Worm (Caenorhabditis elegans) whole organism, young adult: ENCODE data around the gene C23G10.1.

Source experiments
- B0336.3 ChIP-seq: fragments of 200-800 bp; sonication (Bioruptor generic); IDR thresholded peaks from 2 replicates; pipeline ENCODE4 v1.3.6; 2022; ENCODE audit warnings: missing genetic modification characterization, missing compliant biosample characterization
- F10E7.11 ChIP-seq: sonication (generic microtip); optimal IDR thresholded peaks from 2 replicates; lab custom pipeline; 2017; ENCODE audit warnings: mild to moderate bottlenecking, missing genetic modification characterization, moderate library complexity, missing compliant biosample characterization
- F23B12.7 ChIP-seq: sonication (generic microtip); optimal IDR thresholded peaks from 2 replicates; lab custom pipeline; 2017; ENCODE audit warnings: missing genetic modification characterization, mild to moderate bottlenecking, missing compliant biosample characterization, antibody characterized with exemption, moderate library complexity; ENCODE audit not compliant: insufficient read depth
- F39B2.1 ChIP-seq: fragments of 200-800 bp; sonication (Bioruptor generic); IDR thresholded peaks from 2 replicates; pipeline ENCODE4 v1.3.6; 2022; ENCODE audit warnings: missing genetic modification reagents, missing genetic modification characterization, missing compliant biosample characterization
- F49E8.2 ChIP-seq: sonication (generic microtip); optimal IDR thresholded peaks from 3 replicates; lab custom pipeline; 2017; ENCODE audit warnings: missing genetic modification characterization, mild to moderate bottlenecking, missing compliant biosample characterization, antibody characterized with exemption, moderate library complexity; ENCODE audit not compliant: insufficient read depth
- F52B5.7 ChIP-seq: sonication (generic microtip); optimal IDR thresholded peaks from 2 replicates; lab custom pipeline; 2016; ENCODE audit warnings: mild to moderate bottlenecking, missing genetic modification characterization, missing compliant biosample characterization
- F57A8.1 ChIP-seq: fragments of 200-800 bp; sonication (Bioruptor generic); optimal IDR thresholded peaks from 2 replicates; lab custom pipeline; 2018; ENCODE audit warnings: mild to moderate bottlenecking, missing genetic modification characterization, moderate library complexity, missing compliant biosample characterization
- T07F8.4 ChIP-seq: sonication (generic microtip); optimal IDR thresholded peaks from 2 replicates; lab custom pipeline; 2016; ENCODE audit warnings: mild to moderate bottlenecking, missing genetic modification characterization, moderate library complexity, missing compliant biosample characterization
- Y53F4B.3 ChIP-seq: fragments of 200-800 bp; sonication (Bioruptor generic); IDR thresholded peaks from 2 replicates; pipeline ENCODE4 v1.3.6; 2022; ENCODE audit warnings: missing genetic modification reagents, missing genetic modification characterization, missing compliant biosample characterization
- Y56A3A.18 ChIP-seq: fragments of 200-800 bp; sonication (Bioruptor generic); IDR thresholded peaks from 2 replicates; pipeline ENCODE4 v1.3.6; 2022; ENCODE audit warnings: missing genetic modification reagents, missing genetic modification characterization, missing compliant biosample characterization
- Y79H2A.3 ChIP-seq: fragments of 200-800 bp; sonication (Bioruptor generic); conservative IDR thresholded peaks from 2 replicates; pipeline ENCODE4 v1.3.6; 2022; ENCODE audit warnings: missing genetic modification reagents, missing genetic modification characterization, missing compliant biosample characterization
- akir-1 ChIP-seq: fragments of 200-800 bp; sonication (Bioruptor generic); optimal IDR thresholded peaks from 2 replicates; lab custom pipeline; 2018; ENCODE audit warnings: mild to moderate bottlenecking, missing genetic modification characterization, moderate library complexity, missing compliant biosample characterization
- attf-6 ChIP-seq: fragments of 200-800 bp; sonication (Bioruptor generic); IDR thresholded peaks from 2 replicates; pipeline ENCODE4 v1.3.6; 2022; ENCODE audit warnings: missing genetic modification reagents, missing genetic modification characterization, missing compliant biosample characterization
- ceh-79 ChIP-seq: sonication (generic microtip); optimal IDR thresholded peaks from 2 replicates; lab custom pipeline; 2017; ENCODE audit warnings: mild to moderate bottlenecking, missing genetic modification characterization, missing compliant biosample characterization
- egl-44 ChIP-seq: fragments of 200-800 bp; sonication (Bioruptor generic); IDR thresholded peaks from 2 replicates; pipeline ENCODE4 v1.3.6; 2022; ENCODE audit warnings: missing genetic modification reagents, missing genetic modification characterization, missing compliant biosample characterization
- ets-4 ChIP-seq: fragments of 200-800 bp; sonication (Bioruptor generic); optimal IDR thresholded peaks from 2 replicates; lab custom pipeline; 2018; ENCODE audit warnings: mild to moderate bottlenecking, missing genetic modification characterization, missing compliant biosample characterization
- hlh-12 ChIP-seq: sonication (generic microtip); optimal IDR thresholded peaks from 2 replicates; lab custom pipeline; 2016; ENCODE audit warnings: missing genetic modification characterization, missing compliant biosample characterization
- hmg-1.2 ChIP-seq: fragments of 200-800 bp; sonication (Bioruptor generic); IDR thresholded peaks from 2 replicates; pipeline ENCODE4 v1.3.6; 2022; ENCODE audit warnings: missing genetic modification reagents, missing genetic modification characterization, missing compliant biosample characterization
- lag-1 ChIP-seq: fragments of 200-800 bp; sonication (Bioruptor generic); IDR thresholded peaks from 2 replicates; pipeline ENCODE4 v1.3.6; 2022; ENCODE audit warnings: missing genetic modification reagents, missing genetic modification characterization, missing compliant biosample characterization
- let-526 ChIP-seq: fragments of 200-800 bp; sonication (Bioruptor generic); IDR thresholded peaks from 2 replicates; pipeline ENCODE4 v1.3.6; 2022; ENCODE audit warnings: missing genetic modification reagents, missing genetic modification characterization, missing compliant biosample characterization
- lin-40 ChIP-seq: sonication (generic microtip); optimal IDR thresholded peaks from 2 replicates; lab custom pipeline; 2016; ENCODE audit warnings: missing genetic modification characterization, mild to moderate bottlenecking, missing compliant biosample characterization, missing genotype, missing genetic modification reagents
- lsl-1 ChIP-seq: fragments of 200-800 bp; sonication (Bioruptor generic); optimal IDR thresholded peaks from 2 replicates; lab custom pipeline; 2018; ENCODE audit warnings: mild to moderate bottlenecking, missing genetic modification characterization, moderate library complexity, missing compliant biosample characterization
- madf-10 ChIP-seq: sonication (generic microtip); optimal IDR thresholded peaks from 2 replicates; lab custom pipeline; 2016; ENCODE audit warnings: mild to moderate bottlenecking, missing genetic modification characterization, missing compliant biosample characterization
- madf-3 ChIP-seq: fragments of 200-800 bp; sonication (Bioruptor generic); IDR thresholded peaks from 2 replicates; pipeline ENCODE4 v1.3.6; 2022; ENCODE audit warnings: missing genetic modification reagents, missing genetic modification characterization, missing compliant biosample characterization
- madf-6 ChIP-seq: fragments of 200-800 bp; sonication (Bioruptor generic); IDR thresholded peaks from 2 replicates; pipeline ENCODE4 v1.3.6; 2022; ENCODE audit warnings: missing genetic modification reagents, missing genetic modification characterization, missing compliant biosample characterization
- madf-8 ChIP-seq: fragments of 200-800 bp; sonication (Bioruptor generic); conservative IDR thresholded peaks from 2 replicates; pipeline ENCODE4 v1.3.6; 2022; ENCODE audit warnings: missing genetic modification reagents, missing genetic modification characterization, missing compliant biosample characterization
- mcd-1 ChIP-seq: fragments of 200-800 bp; sonication (Bioruptor generic); IDR thresholded peaks from 2 replicates; pipeline ENCODE4 v1.3.6; 2022; ENCODE audit warnings: missing genetic modification reagents, missing genetic modification characterization, missing compliant biosample characterization
- mel-28 ChIP-seq: sonication (generic microtip); optimal IDR thresholded peaks from 2 replicates; lab custom pipeline; 2016; ENCODE audit warnings: borderline replicate concordance, mild to moderate bottlenecking, missing genetic modification characterization, missing compliant biosample characterization
- mes-4 ChIP-seq: sonication (generic microtip); optimal IDR thresholded peaks from 2 replicates; lab custom pipeline; 2016; ENCODE audit warnings: missing genotype, missing genetic modification characterization, missing compliant biosample characterization
- nfyb-1 ChIP-seq: fragments of 200-800 bp; sonication (Bioruptor generic); IDR thresholded peaks from 2 replicates; pipeline ENCODE4 v1.3.6; 2022; ENCODE audit warnings: missing genetic modification reagents, missing genetic modification characterization, missing compliant biosample characterization
- nhr-27 ChIP-seq: fragments of 200-800 bp; sonication (Bioruptor generic); optimal IDR thresholded peaks from 2 replicates; lab custom pipeline; 2018; ENCODE audit warnings: mild to moderate bottlenecking, missing genetic modification characterization, moderate library complexity, missing compliant biosample characterization
- nhr-80 ChIP-seq: sonication (generic microtip); optimal IDR thresholded peaks from 2 replicates; lab custom pipeline; 2016; ENCODE audit warnings: missing genetic modification characterization, missing compliant biosample characterization
- rcor-1 ChIP-seq: fragments of 200-800 bp; sonication (Bioruptor generic); IDR thresholded peaks from 2 replicates; pipeline ENCODE4 v1.3.6; 2022; ENCODE audit warnings: missing genetic modification reagents, missing genetic modification characterization, missing compliant biosample characterization
- sdz-38 ChIP-seq: sonication (generic microtip); optimal IDR thresholded peaks from 2 replicates; lab custom pipeline; 2016; ENCODE audit warnings: missing genotype, missing genetic modification characterization, missing compliant biosample characterization
- tbp1 ChIP-seq: fragments of 200-800 bp; sonication (Bioruptor generic); optimal IDR thresholded peaks from 2 replicates; lab custom pipeline; 2018; ENCODE audit warnings: mild to moderate bottlenecking, missing genetic modification characterization, missing compliant biosample characterization

Gene C23G10.1

DNA sequence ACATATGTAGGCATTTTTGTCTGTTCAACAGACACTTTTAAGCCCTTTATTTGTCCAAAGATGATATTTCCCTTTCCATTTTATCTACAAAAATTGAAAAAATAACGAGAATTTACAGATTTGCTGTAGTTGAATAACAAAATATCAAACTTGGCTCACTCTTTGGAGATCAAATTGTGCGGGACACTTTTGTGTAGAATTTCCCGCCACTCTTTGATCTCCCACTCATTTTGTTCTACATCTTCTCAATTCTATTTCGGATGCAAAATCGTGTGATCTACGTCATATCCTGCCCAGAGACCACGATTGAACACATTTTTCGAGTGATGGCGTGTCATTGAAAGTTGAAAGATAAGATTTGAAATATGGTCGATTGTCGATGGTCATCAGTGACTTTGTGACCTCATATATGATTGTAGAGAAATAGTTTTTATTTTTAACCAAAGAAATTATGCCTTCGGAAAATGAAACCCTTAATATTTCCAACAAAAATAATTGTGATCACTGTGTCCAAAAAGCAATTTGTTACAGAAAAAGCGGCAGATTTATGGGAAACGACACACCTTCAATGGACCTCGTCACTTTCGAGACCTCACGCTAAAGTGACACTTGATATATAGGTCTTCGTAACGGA lies 7.9 kb downstream of the C23G10.1 start, which contains the start of gene hot-4 (continued):
- TF ChIP-seq ets-4 = no peak
- no peak for TF ChIP-seq Y56A3A.18 (GFP tag; lab: Robert Waterston, UW)
- TF ChIP-seq F23B12.7 (tag; lab: Kevin White, UChicago) = no peak
- TF ChIP-seq hmg-1.2 = no peak
- peak; percentile 31; the same call in 1 of the 2 replicates for TF ChIP-seq madf-8 (GFP tag; lab: Robert Waterston, UW)
- no peak for TF ChIP-seq mel-28
- TF ChIP-seq egl-44 (GFP tag; lab: Robert Waterston, UW) = no peak
- no peak for TF ChIP-seq sdz-38 (tag; lab: Kevin White, UChicago)
- TF ChIP-seq F39B2.1 = no peak
- TF ChIP-seq akir-1 (GFP tag; lab: Kevin White, UChicago) = no peak
- TF ChIP-seq madf-6 (GFP tag; lab: Robert Waterston, UW) = peak; percentile 84
- TF ChIP-seq nfyb-1 (GFP tag; lab: Robert Waterston, UW) = no peak

ce11 chrIII:6221403-6221802 lies 12.3 kb downstream of the C23G10.1 start:
- TF ChIP-seq nhr-80 (tag; lab: Kevin White, UChicago) (no peak), hmg-1.2 (peak; percentile 82), mel-28 (no peak)

ce11 chrIII:6230870-6231269 lies 21.8 kb downstream of the C23G10.1 start, which contains the start of gene esyt-2:
TSS of gene esyt-2 (minus strand) at chrIII:6230970.
- TF ChIP-seq rcor-1 (GFP tag; lab: Robert Waterston, UW) (no peak), B0336.3 (GFP tag; lab: Robert Waterston, UW) (no peak), tbp1 (GFP tag; lab: Kevin White, UChicago) (no peak), lag-1 (no peak), T07F8.4 (tag; lab: Kevin White, UChicago) (no peak), hmg-1.2 (no peak), lsl-1 (GFP tag; lab: Kevin White, UChicago) (no peak), F10E7.11 (no peak), ceh-79 (tag; lab: Kevin White, UChicago) (no peak), F52B5.7 (tag; lab: Kevin White, UChicago) (no peak), mes-4 (tag; lab: Kevin White, UChicago) (no peak), nhr-27 (tag; lab: Kevin White, UChicago) (no peak), hlh-12 (no peak), lin-40 (tag; lab: Kevin White, UChicago) (no peak)

DNA sequence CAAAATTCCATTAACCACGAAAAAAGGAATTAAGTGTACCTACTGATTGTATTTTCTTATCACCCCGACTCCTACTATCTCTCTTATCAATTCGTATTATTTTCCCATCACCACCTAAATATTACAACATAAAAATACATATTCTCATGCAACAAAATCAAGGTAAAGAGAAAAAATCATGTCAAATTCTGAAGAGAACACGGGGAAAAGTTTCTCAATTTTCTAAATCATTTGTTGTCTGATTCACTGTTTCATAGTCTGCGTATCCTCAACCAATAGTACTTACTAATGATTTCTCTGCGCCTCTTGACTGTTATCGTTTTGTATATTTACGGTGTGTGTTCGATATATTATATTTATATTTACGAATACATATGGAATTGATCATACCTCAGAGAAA lies 22.8 kb downstream of the C23G10.1 start:
- TF ChIP-seq nhr-80 (tag; lab: Kevin White, UChicago) (peak; percentile 68), hmg-1.2 (peak; percentile 68; the same call in 1 of the 2 replicates), attf-6 (no peak)

DNA sequence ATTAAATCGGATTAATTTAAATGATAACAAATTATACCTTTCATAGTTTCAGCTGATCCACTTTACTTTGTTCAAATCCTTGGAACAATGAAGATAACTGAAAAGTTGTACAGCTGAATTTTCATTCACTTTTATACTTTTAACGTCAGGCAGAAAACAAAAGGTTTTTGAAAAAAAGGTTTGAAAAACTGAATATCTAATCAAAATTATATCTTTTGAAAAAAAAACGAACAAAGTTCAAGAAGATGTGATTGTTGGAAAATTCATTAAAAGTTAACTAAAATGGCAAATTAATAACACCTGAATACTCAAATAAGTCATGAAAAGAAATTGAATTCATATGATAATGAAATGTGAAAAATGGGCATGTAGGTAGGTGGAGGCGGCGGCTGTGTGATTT lies 27.6 kb downstream of the C23G10.1 start, which contains the start of gene T12A2.21:
Gene T12A2.21, minus strand, starts transcription at position 101 of the 400 bp plus-strand sequence.
- TF ChIP-seq madf-10 (tag; lab: Kevin White, UChicago) (no peak), mcd-1 (no peak), F57A8.1 (GFP tag; lab: Kevin White, UChicago) (no peak), Y79H2A.3 (no peak), F49E8.2 (tag; lab: Kevin White, UChicago) (no peak), Y53F4B.3 (no peak), nhr-80 (tag; lab: Kevin White, UChicago) (no peak), let-526 (GFP tag; lab: Robert Waterston, UW) (no peak), madf-3 (GFP tag; lab: Robert Waterston, UW) (no peak)
